Fruit fly (Drosophila melanogaster): ENCODE results near the gene CG15721.

Gene CG15721

DNA sequence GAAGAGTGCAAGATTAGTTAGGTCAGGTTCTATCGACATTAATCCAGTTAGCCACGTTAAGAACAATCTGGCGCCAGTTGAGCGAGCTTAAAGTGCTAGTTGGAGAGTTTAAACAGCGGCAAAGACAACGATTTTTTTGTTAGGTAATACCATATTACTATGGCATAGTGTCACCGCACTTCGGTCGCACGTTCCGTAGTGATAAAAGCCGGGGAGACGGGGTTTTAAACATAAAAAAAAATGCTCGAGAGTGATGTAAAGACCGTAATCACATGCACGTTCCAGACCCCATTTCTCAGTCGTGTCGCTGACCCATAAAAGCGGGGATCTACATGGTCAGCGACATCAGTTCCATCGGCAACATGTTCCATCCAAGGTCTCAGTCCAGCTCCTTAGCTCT lies 11.6 kb upstream of the CG15721 start, which contains the start of gene CG32642:
TSS of gene CG32642 (plus strand) at position 301 of the 400 bp plus-strand sequence.
- TF ChIP-seq Myc (optimal IDR thresholded peaks at IDR 0.05) = no peak
- TF ChIP-seq insv (optimal IDR thresholded peaks at IDR 0.05) = no peak
- no peak for TF ChIP-seq ttk (optimal IDR thresholded peaks at IDR 0.05)
- TF ChIP-seq psq (optimal IDR thresholded peaks at IDR 0.05) = no peak
- no peak for TF ChIP-seq Sin3A (optimal IDR thresholded peaks at IDR 0.05)
- no peak for TF ChIP-seq h (optimal IDR thresholded peaks at IDR 0.05)

- TF ChIP-seq h (optimal IDR thresholded peaks at IDR 0.05) (no peak), Myc (optimal IDR thresholded peaks at IDR 0.05) (no peak), Sin3A (optimal IDR thresholded peaks at IDR 0.05) (no peak), insv (optimal IDR thresholded peaks at IDR 0.05) (no peak), ttk (optimal IDR thresholded peaks at IDR 0.05) (no peak)
These were observed 3.1 kb upstream of the CG15721 start, which contains the start of gene Mur11Da for dm6 chrX:12967296-12967938. Gene Mur11Da (plus strand): TSS chrX:12967888.

DNA sequence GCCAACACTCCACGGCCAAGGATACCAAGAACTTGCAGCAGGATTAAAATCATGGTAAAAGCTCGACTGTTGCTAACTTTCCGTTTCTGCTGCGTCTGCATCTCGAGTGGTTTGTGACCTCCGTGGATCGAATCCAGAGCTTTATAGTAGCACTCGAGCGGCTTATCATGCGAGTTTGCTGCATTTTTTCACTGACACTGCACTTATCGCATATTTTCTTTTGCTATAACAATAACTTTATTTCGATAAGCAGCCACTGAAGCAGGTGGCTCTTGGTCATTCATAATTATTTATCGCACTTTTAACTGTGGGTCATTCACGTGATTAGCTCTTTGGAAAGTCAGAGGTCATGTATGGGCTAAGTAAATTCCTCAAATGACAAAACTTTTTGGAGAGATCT lies 5.6 kb downstream of the CG15721 start, which contains the start of gene CG12716:
TSS of gene CG12716 (minus strand) at position 101 of the 400 bp plus-strand sequence.
- TF ChIP-seq insv (optimal IDR thresholded peaks at IDR 0.05) = no peak
- TF ChIP-seq h (optimal IDR thresholded peaks at IDR 0.05) = no peak
- TF ChIP-seq ttk (optimal IDR thresholded peaks at IDR 0.05) = no peak
- TF ChIP-seq Sin3A (optimal IDR thresholded peaks at IDR 0.05) = no peak

DNA sequence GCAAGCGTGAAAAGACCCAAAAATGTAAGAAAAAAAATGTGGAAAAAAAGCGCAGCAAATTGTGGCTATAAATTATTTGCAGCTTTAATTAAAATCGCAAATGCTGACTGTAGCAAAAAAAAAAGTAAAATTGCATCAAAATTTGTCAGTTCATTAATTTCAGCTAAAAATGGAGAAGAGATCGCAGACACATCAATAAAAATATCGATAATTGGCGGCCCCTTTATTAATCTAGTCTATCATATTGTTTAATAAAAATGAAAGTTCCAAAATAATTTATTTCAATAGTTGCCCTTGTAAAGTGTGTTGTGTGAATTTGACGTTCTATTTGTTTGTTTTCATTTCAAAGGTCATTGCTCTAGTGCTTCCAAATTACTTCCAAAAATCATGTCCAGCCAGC lies 13.7 kb downstream of the CG15721 start, which contains the start of gene CG32643:
TSS of gene CG32643 (plus strand) at position 301 of the 400 bp plus-strand sequence.
- TF ChIP-seq h (optimal IDR thresholded peaks at IDR 0.05) = no peak
- TF ChIP-seq insv (optimal IDR thresholded peaks at IDR 0.05) = no peak
- no peak for TF ChIP-seq Myc (optimal IDR thresholded peaks at IDR 0.05)
- no peak for TF ChIP-seq psq (optimal IDR thresholded peaks at IDR 0.05)
- TF ChIP-seq ttk (optimal IDR thresholded peaks at IDR 0.05) = no peak
- no peak for TF ChIP-seq Sin3A (optimal IDR thresholded peaks at IDR 0.05)

- TF ChIP-seq Myc (optimal IDR thresholded peaks at IDR 0.05) (no peak), insv (optimal IDR thresholded peaks at IDR 0.05) (no peak), psq (optimal IDR thresholded peaks at IDR 0.05) (no peak), ttk (optimal IDR thresholded peaks at IDR 0.05) (no peak), h (optimal IDR thresholded peaks at IDR 0.05) (no peak), Sin3A (optimal IDR thresholded peaks at IDR 0.05) (no peak)
These were observed 16.5 kb downstream of the CG15721 start for dm6 chrX:12986948-12987450.

DNA sequence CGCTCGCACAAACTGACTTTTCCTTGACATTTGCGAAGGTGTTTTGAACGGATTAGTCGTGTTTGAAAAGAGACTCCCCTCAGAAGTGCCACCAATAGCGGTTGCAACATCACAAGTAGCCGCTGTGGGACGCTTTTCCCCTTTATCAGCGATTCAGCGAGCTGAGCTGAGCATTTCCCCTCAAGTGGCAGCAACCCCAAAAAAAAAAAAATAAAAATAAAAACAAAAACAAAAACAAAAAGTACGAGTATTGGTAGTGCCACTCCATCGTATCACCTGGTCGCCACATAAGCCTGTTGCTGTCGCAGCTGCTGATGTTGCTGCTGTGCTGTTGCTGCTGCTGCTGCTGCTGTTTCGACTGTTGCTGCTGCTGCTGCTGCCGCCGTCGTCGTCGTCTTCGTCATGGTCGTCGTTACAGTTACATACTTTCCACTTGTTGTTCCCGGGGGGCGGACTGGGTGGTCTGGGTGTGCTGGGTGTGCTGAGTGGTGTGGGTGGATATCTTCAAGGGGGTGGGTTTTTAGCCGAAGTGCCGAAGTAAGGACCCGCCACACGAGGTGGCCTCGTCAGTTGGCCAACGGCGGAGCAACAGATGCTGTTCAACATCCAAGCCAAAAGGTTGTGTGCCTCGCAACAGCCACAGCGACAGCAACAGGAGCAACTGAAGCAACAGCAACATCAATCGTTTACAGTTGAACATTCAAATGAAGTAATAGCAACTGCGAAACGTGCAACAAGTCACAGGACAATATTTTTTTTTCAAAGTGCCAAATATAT lies 17.7 kb downstream of the CG15721 start, which contains the start of gene rsh:
TSS of gene rsh (plus strand) at position 591 of the 777 bp plus-strand sequence.
- TF ChIP-seq ttk (optimal IDR thresholded peaks at IDR 0.05) = no peak
- no peak for TF ChIP-seq Sin3A (optimal IDR thresholded peaks at IDR 0.05)
- no peak for TF ChIP-seq Myc (optimal IDR thresholded peaks at IDR 0.05)
- TF ChIP-seq psq (optimal IDR thresholded peaks at IDR 0.05) = no peak
- no peak for TF ChIP-seq h (optimal IDR thresholded peaks at IDR 0.05)
- no peak for TF ChIP-seq insv (optimal IDR thresholded peaks at IDR 0.05)

DNA sequence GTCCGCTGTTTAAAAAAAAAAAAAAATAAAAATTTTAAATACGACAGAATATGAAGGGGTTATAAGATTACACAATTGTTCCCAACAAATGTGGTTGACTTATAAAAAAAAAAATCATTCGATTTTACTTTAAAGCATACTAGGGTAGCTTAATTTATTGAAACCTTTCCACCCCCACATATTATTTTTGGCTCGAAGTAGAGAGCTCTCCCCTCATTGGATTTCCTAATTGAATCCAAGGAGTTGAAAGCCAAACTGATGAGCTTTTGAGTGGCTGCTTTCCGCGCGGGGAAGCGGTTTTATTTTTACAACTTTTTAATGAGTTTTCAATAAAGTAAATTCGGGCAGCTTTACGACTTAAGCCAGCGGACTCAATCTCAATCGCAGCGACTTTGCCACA lies 34.3 kb downstream of the CG15721 start, which contains the start of gene CG15719:
TSS of gene CG15719 (minus strand) at position 101 of the 400 bp plus-strand sequence.
- TF ChIP-seq ttk (optimal IDR thresholded peaks at IDR 0.05) (no peak), Sin3A (optimal IDR thresholded peaks at IDR 0.05) (no peak), h (optimal IDR thresholded peaks at IDR 0.05) (no peak), Myc (optimal IDR thresholded peaks at IDR 0.05) (no peak), psq (optimal IDR thresholded peaks at IDR 0.05) (no peak), insv (optimal IDR thresholded peaks at IDR 0.05) (no peak)

DNA sequence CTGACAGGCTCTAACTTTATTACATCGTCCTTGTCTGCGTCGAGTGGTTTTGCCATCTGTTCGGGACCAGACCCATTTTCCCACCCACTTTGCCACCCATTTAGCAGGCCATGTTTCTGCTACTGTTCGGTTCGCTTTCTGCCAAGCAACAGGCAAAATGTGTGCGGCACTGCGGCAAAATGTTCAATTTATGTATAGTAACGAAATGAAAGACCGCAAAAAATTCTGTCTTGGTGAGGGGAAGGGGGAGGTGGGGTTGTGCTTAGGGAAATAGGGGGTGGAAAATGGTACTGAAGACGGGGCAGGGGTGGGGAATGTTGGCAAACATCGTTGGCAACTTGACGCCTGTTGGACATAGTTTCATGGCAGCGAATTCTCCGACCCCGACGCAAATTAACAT lies 41.8 kb downstream of the CG15721 start:
- no peak for TF ChIP-seq Myc (optimal IDR thresholded peaks at IDR 0.05)
- TF ChIP-seq insv (optimal IDR thresholded peaks at IDR 0.05) = no peak
- TF ChIP-seq ttk (optimal IDR thresholded peaks at IDR 0.05) = no peak
- no peak for TF ChIP-seq Sin3A (optimal IDR thresholded peaks at IDR 0.05)
- TF ChIP-seq h (optimal IDR thresholded peaks at IDR 0.05) = no peak
- no peak for TF ChIP-seq psq (optimal IDR thresholded peaks at IDR 0.05)

dm6 chrX:13021898-13022297 lies 51.4 kb downstream of the CG15721 start, which contains the start of gene CG2209:
Gene CG2209 (plus strand): TSS chrX:13022198.
- TF ChIP-seq h (optimal IDR thresholded peaks at IDR 0.05) = no peak
- no peak for TF ChIP-seq ttk (optimal IDR thresholded peaks at IDR 0.05)
- no peak for TF ChIP-seq Sin3A (optimal IDR thresholded peaks at IDR 0.05)
- TF ChIP-seq Myc (optimal IDR thresholded peaks at IDR 0.05) = no peak
- no peak for TF ChIP-seq psq (optimal IDR thresholded peaks at IDR 0.05)
- TF ChIP-seq insv (optimal IDR thresholded peaks at IDR 0.05) = no peak

All from Kc167 (cell line).